In the genomic region with DNA sequence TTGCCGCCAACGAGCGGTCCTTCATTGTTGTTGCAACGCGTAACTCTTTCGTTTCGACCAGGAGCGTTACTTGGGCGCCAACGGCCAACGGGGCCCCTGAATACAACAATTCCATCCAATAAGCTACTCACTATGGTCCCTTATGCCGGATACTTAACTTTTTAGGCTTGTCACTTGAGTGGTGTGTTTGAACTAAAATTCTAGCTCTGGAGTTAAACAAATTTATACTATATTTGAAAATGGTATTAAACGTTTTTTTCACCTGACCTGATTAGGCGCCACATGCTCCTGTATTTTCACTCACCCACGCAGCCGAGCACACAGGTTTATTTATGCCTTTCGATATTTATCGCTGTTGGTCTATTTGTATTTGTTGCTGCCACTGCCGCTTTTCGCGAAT, we compare ENCODE assay signal across 4 fruit fly cellular contexts.
TF ChIP-seq lines count a peak whose summit lies in the region.

No protein-coding gene starts in this region.

- TF ChIP-seq CTCF in whole organism, embryonic (GFP tag; optimal IDR thresholded peaks at IDR 0.05; lab: Kevin White, UChicago), result no peak

TF ChIP-seq in whole organism, embryonic, 481 proteins besides CTCF, POLR2A, EP300 and RAD21 (continues in another document):
- no peak for TF ChIP-seq stc (GFP tag; IDR thresholded peaks at IDR 0.05; lab: Robert Waterston, UW)
- TF ChIP-seq CG11085 (GFP tag; IDR thresholded peaks at IDR 0.05; lab: Robert Waterston, UW), result no peak
- no peak for TF ChIP-seq Elba2 (GFP tag; optimal IDR thresholded peaks at IDR 0.05; lab: Kevin White, UChicago)
- no peak for TF ChIP-seq CG7556 (GFP tag; optimal IDR thresholded peaks at IDR 0.05; lab: Kevin White, UChicago)
- TF ChIP-seq sens-2 (GFP tag; IDR thresholded peaks at IDR 0.05; lab: Robert Waterston, UW), result no peak
- TF ChIP-seq CG8765 (GFP tag; IDR thresholded peaks at IDR 0.05; lab: Robert Waterston, UW), result no peak
- TF ChIP-seq danr (GFP tag; IDR thresholded peaks at IDR 0.05; lab: Robert Waterston, UW), result no peak
- TF ChIP-seq Scr (GFP tag; IDR thresholded peaks at IDR 0.05; lab: Robert Waterston, UW; ENCODE audit: partially characterized antibody), result no peak
- TF ChIP-seq Meics (GFP tag; optimal IDR thresholded peaks at IDR 0.05; lab: Kevin White, UChicago), result no peak
- no peak for TF ChIP-seq CG3407 (GFP tag; optimal IDR thresholded peaks at IDR 0.05; lab: Kevin White, UChicago)
- no peak for TF ChIP-seq CG3726 (GFP tag; IDR thresholded peaks at IDR 0.05; lab: Robert Waterston, UW)
- no peak for TF ChIP-seq CG12155 (GFP tag; optimal IDR thresholded peaks at IDR 0.05; lab: Kevin White, UChicago)
- no peak for TF ChIP-seq bab2 (GFP tag; optimal IDR thresholded peaks at IDR 0.05; lab: Kevin White, UChicago)
- no peak for TF ChIP-seq NFAT (GFP tag; IDR thresholded peaks at IDR 0.05; lab: Robert Waterston, UW)
- TF ChIP-seq Adf1 (GFP tag; IDR thresholded peaks at IDR 0.05; lab: Robert Waterston, UW), result no peak
- peak; percentile 64 for TF ChIP-seq CG16813 (GFP tag; IDR thresholded peaks at IDR 0.05; lab: Robert Waterston, UW; ENCODE audit: partially characterized antibody)
- TF ChIP-seq CG7786 (GFP tag; optimal IDR thresholded peaks at IDR 0.05; lab: Kevin White, UChicago), result no peak
- TF ChIP-seq CG12219 (GFP tag; optimal IDR thresholded peaks at IDR 0.05; lab: Kevin White, UChicago), result no peak
- no peak for TF ChIP-seq CG31441 (GFP tag; IDR thresholded peaks at IDR 0.05; lab: Robert Waterston, UW)
- no peak for TF ChIP-seq Dad (GFP tag; optimal IDR thresholded peaks at IDR 0.05; lab: Kevin White, UChicago)
- no peak for TF ChIP-seq Dek (tag; optimal IDR thresholded peaks at IDR 0.05; lab: Kevin White, UChicago)
- TF ChIP-seq klu (GFP tag; IDR thresholded peaks at IDR 0.05; lab: Robert Waterston, UW), result no peak

TF ChIP-seq in whole organism, prepupa, 60 proteins besides CTCF, POLR2A, EP300 and RAD21 (continues in another document):
- TF ChIP-seq CG6163 (GFP tag; IDR thresholded peaks at IDR 0.05; lab: Robert Waterston, UW) (no peak), acj6 (GFP tag; optimal IDR thresholded peaks at IDR 0.05; lab: Kevin White, UChicago) (peak; percentile 24), Eip78C (GFP tag; lab: Kevin White, UChicago) (peak; percentile 82), Blimp-1 (GFP tag; optimal IDR thresholded peaks at IDR 0.05; lab: Kevin White, UChicago) (no peak), spab (GFP tag; optimal IDR thresholded peaks at IDR 0.05; lab: Kevin White, UChicago) (no peak), Hr38 (GFP tag; optimal IDR thresholded peaks at IDR 0.05; lab: Kevin White, UChicago) (no peak), Hr4 (GFP tag; optimal IDR thresholded peaks at IDR 0.05; lab: Kevin White, UChicago) (no peak), Smox (GFP tag; optimal IDR thresholded peaks at IDR 0.05; lab: Kevin White, UChicago) (peak; percentile 6), net (GFP tag; optimal IDR thresholded peaks at IDR 0.05; lab: Kevin White, UChicago) (no peak), CG4318 (GFP tag; optimal IDR thresholded peaks at IDR 0.05; lab: Kevin White, UChicago) (no peak), Eip93F (GFP tag; optimal IDR thresholded peaks at IDR 0.05; lab: Kevin White, UChicago) (no peak), Hr39 (GFP tag; optimal IDR thresholded peaks at IDR 0.05; lab: Kevin White, UChicago) (peak; percentile 31), Ets21C (GFP tag; optimal IDR thresholded peaks at IDR 0.05; lab: Kevin White, UChicago) (peak; percentile 21), CG8119 (GFP tag; IDR thresholded peaks at IDR 0.05; lab: Robert Waterston, UW) (no peak), fd59A (GFP tag; optimal IDR thresholded peaks at IDR 0.05; lab: Kevin White, UChicago) (peak; percentile 29), CG11902 (GFP tag; optimal IDR thresholded peaks at IDR 0.05; lab: Kevin White, UChicago) (peak; percentile 52), Sox15 (GFP tag; optimal IDR thresholded peaks at IDR 0.05; lab: Kevin White, UChicago) (no peak), esn (GFP tag; optimal IDR thresholded peaks at IDR 0.05; lab: Kevin White, UChicago) (peak; percentile 16), Eip75B (GFP tag; optimal IDR thresholded peaks at IDR 0.05; lab: Kevin White, UChicago) (no peak), CG8319 (GFP tag; optimal IDR thresholded peaks at IDR 0.05; lab: Kevin White, UChicago) (no peak), CG6276 (GFP tag; optimal IDR thresholded peaks at IDR 0.05; lab: Kevin White, UChicago) (no peak), Sox14 (GFP tag; optimal IDR thresholded peaks at IDR 0.05; lab: Kevin White, UChicago) (peak; percentile 18), CG31627 (GFP tag; optimal IDR thresholded peaks at IDR 0.05; lab: Kevin White, UChicago) (peak; percentile 44), OdsH (GFP tag; optimal IDR thresholded peaks at IDR 0.05; lab: Kevin White, UChicago) (peak; percentile 9)

TF ChIP-seq in whole organism, pupa, 21 proteins besides CTCF, POLR2A, EP300 and RAD21:
- peak; percentile 34 for TF ChIP-seq Pif1A (GFP tag; optimal IDR thresholded peaks at IDR 0.05; lab: Kevin White, UChicago)
- TF ChIP-seq CG15710 (tag; optimal IDR thresholded peaks at IDR 0.05; lab: Kevin White, UChicago), result peak; percentile 47
- no peak for TF ChIP-seq CG12605 (GFP tag; IDR thresholded peaks at IDR 0.05; lab: Robert Waterston, UW)

TF ChIP-seq in whole organism, wandering third instar larva, 38 proteins besides CTCF, POLR2A, EP300 and RAD21:
- TF ChIP-seq Hr78 (GFP tag; optimal IDR thresholded peaks at IDR 0.05; lab: Kevin White, UChicago), result no peak
- peak; percentile 26 for TF ChIP-seq fru (GFP tag; optimal IDR thresholded peaks at IDR 0.05; lab: Kevin White, UChicago)
TF ChIP-seq in whole organism, wandering third instar larva: peak in this region for 1.
